Worm (Caenorhabditis elegans) whole organism, late embryonic: Measurements from ENCODE around the gene F57G9.7.

Experiments
- F13H6.1 ChIP-seq: sonication (generic microtip); optimal IDR thresholded peaks from 2 replicates; lab custom pipeline; 2016; ENCODE audit warnings: missing genetic modification characterization, missing compliant biosample characterization
- ceh-24 ChIP-seq: sonication (generic microtip); optimal IDR thresholded peaks from 2 replicates; lab custom pipeline; 2016; ENCODE audit warnings: mild to moderate bottlenecking, missing genetic modification characterization, missing compliant biosample characterization
- ceh-9 ChIP-seq: sonication (generic microtip); optimal IDR thresholded peaks from 2 replicates; lab custom pipeline; 2016; ENCODE audit warnings: mild to moderate bottlenecking, missing genetic modification characterization, inconsistent platforms, missing compliant biosample characterization
- dve-1 ChIP-seq: sonication (generic microtip); optimal IDR thresholded peaks from 2 replicates; lab custom pipeline; 2017; ENCODE audit warnings: antibody characterized with exemption, mild to moderate bottlenecking, missing genetic modification characterization, missing compliant biosample characterization
- gmeb-2 ChIP-seq: sonication (generic microtip); optimal IDR thresholded peaks from 2 replicates; lab custom pipeline; 2016; ENCODE audit warnings: missing genetic modification characterization, inconsistent platforms, missing compliant biosample characterization
- mec-3 ChIP-seq: sonication (generic microtip); optimal IDR thresholded peaks from 2 replicates; lab custom pipeline; 2016; ENCODE audit warnings: borderline replicate concordance, missing genetic modification characterization, missing compliant biosample characterization
- pha-4 ChIP-seq: fragments of 150-350 bp; optimal IDR thresholded peaks from 2 replicates; lab custom pipeline; 2018; ENCODE audit warnings: missing biosample characterization, missing genetic modification reagents, missing genetic modification characterization
- pqm-1 ChIP-seq: sonication (generic microtip); optimal IDR thresholded peaks from 2 replicates; lab custom pipeline; 2016; ENCODE audit warnings: missing genetic modification characterization, missing compliant biosample characterization

ce11 chrII:12353816-12354215, 43.7 kb downstream of the F57G9.7 start:
- TF ChIP-seq dve-1 (tag; lab: Kevin White, UChicago) (no peak), ceh-9 (tag; lab: Kevin White, UChicago) (no peak), F13H6.1 (no peak), gmeb-2 (tag; lab: Kevin White, UChicago) (no peak), pha-4 (tag; lab: Kevin White, UChicago) (no peak), mec-3 (tag; lab: Kevin White, UChicago) (no peak), pqm-1 (tag; lab: Kevin White, UChicago) (no peak), ceh-24 (tag; lab: Kevin White, UChicago) (no peak)
